Worm (Caenorhabditis elegans): ENCODE data around the gene meg-1.

The meg-1 gene

DNA sequence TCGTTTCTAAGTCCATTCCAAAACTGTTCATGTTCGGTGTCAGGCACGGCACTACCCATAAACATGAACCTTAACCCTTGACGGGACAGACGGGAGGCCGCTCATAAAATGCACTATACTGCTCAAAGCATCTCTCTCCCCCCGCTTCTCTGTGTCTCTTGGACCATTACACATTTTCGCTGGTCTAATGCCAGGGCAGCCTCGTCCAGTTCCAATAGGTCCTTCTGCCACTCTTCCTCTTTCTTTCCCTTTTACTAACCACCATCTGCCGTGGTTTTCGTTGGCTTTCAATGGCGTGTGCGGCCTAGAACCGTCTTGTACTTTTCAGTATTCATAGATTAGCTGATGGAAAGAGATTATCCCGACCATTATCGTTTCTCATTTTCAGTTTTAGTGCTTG, 18.7 kb upstream of the meg-1 start:
- TF ChIP-seq hmg-4 (GFP tag; optimal IDR thresholded peaks at IDR 0.05) (peak; percentile 87), F13C5.2 (tag; optimal IDR thresholded peaks at IDR 0.05) (peak; percentile 62), tbx-11 (GFP tag; IDR thresholded peaks at IDR 0.05) (0 out of 2 replicates have a peak, but pooled peaks have one; percentile 47), aly-1 (tag; optimal IDR thresholded peaks at IDR 0.05) (peak; percentile 62), ceh-13 (GFP tag; optimal IDR thresholded peaks at IDR 0.05) (no peak)

DNA sequence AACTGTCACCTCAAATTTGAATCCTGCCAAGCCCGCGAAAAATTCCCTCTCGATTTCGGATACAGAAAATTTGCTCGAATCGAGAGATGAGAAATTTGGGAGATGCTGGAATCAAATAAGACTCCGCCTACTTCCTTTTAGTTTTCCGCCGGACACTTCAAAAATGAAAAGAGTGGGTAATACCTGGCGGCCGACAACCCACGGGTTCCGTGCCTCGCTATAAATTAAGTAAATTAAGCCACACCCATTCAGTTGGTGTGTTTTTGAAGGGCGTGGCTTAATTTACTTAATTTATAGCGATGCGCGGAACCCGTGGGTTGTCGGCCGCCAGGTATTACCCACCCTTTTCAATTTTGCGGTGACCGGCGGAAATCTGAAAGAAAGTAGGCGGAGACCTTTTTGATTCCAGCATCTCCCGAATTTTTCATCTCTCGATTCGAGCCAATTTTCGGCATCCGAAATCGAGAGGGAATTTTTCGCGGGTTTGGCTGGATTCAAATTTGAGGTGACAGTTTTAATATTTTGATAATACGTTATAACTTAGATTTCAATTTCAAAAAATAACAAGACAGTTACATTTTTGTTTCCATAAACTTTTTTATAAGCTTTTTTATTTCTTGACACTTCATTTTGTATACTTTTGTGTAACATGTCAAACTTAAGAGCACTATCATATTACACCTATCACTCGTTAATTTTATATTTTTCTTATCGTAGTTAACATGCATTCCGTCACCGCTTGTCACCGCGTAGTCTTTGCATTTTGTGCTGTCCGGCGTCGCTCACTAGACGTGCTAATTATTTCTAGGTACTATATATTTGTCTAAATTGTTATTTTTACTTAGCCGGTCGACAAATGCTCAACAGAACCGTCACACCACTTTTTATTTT, 17.5 kb upstream of the meg-1 start:
- TF ChIP-seq aly-1 (tag; optimal IDR thresholded peaks at IDR 0.05) = no peak
- TF ChIP-seq B0310.2 (tag; optimal IDR thresholded peaks at IDR 0.05) = no peak

ce11 chrX:13945524-13945923, 16.1 kb upstream of the meg-1 start:
- TF ChIP-seq hmg-4 (GFP tag; optimal IDR thresholded peaks at IDR 0.05) = peak; percentile 69
- no peak for TF ChIP-seq ama-1 (optimal IDR thresholded peaks at IDR 0.05)
- TF ChIP-seq F13C5.2 (tag; optimal IDR thresholded peaks at IDR 0.05) = peak; percentile 70
- TF ChIP-seq pes-1 (GFP tag; IDR thresholded peaks at IDR 0.05) = peak; percentile 20; the same call in 1 of the 2 replicates

DNA sequence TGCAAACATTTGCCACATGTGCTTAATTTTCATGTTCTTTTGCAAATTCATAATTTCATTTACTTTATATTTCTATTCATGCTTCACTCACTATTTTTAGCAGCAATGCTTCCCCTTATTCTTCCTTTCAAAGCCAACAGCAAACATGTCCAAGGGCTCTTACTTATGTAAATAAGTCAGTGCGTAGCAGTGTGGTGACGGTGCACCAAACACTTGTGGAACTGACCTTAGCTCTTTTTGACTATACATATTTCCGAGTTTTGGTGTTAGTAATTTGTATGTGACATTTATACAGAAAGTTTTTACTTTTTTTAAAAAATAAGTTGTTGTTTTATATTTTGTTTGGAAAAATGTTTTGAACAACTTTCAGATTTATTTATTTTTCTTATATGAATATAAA, 15.7 kb upstream of the meg-1 start:
- no peak for TF ChIP-seq tbx-11 (GFP tag; IDR thresholded peaks at IDR 0.05)
- no peak for TF ChIP-seq aly-1 (tag; optimal IDR thresholded peaks at IDR 0.05)
- TF ChIP-seq tra-4 (tag; optimal IDR thresholded peaks at IDR 0.05) = no peak
- TF ChIP-seq ceh-36 (tag; optimal IDR thresholded peaks at IDR 0.05) = no peak
- TF ChIP-seq flt-1 (GFP tag; IDR thresholded peaks at IDR 0.05) = no peak
- no peak for TF ChIP-seq pes-1 (GFP tag; IDR thresholded peaks at IDR 0.05)
- no peak for TF ChIP-seq ceh-13 (GFP tag; optimal IDR thresholded peaks at IDR 0.05)
- no peak for TF ChIP-seq B0310.2 (tag; optimal IDR thresholded peaks at IDR 0.05)
- no peak for TF ChIP-seq scrt-1 (GFP tag; IDR thresholded peaks at IDR 0.05)
- TF ChIP-seq F13C5.2 (tag; optimal IDR thresholded peaks at IDR 0.05) = no peak
- TF ChIP-seq sea-1 (GFP tag; conservative IDR thresholded peaks at IDR 0.05) = no peak
- TF ChIP-seq ets-7 (tag; optimal IDR thresholded peaks at IDR 0.05) = no peak
- TF ChIP-seq hmg-4 (GFP tag; optimal IDR thresholded peaks at IDR 0.05) = no peak
- no peak for TF ChIP-seq hnd-1 (tag; optimal IDR thresholded peaks at IDR 0.05)
- no peak for TF ChIP-seq hmbx-1 (tag; optimal IDR thresholded peaks at IDR 0.05)
- no peak for TF ChIP-seq ama-1 (optimal IDR thresholded peaks at IDR 0.05)

ce11 chrX:13944184-13944583, 14.8 kb upstream of the meg-1 start:
- TF ChIP-seq tra-4 (tag; optimal IDR thresholded peaks at IDR 0.05) = no peak
- peak; percentile 26 for TF ChIP-seq F13C5.2 (tag; optimal IDR thresholded peaks at IDR 0.05)
- no peak for TF ChIP-seq ets-7 (tag; optimal IDR thresholded peaks at IDR 0.05)
- no peak for TF ChIP-seq sea-1 (GFP tag; conservative IDR thresholded peaks at IDR 0.05)
- no peak for TF ChIP-seq hmg-4 (GFP tag; optimal IDR thresholded peaks at IDR 0.05)

DNA sequence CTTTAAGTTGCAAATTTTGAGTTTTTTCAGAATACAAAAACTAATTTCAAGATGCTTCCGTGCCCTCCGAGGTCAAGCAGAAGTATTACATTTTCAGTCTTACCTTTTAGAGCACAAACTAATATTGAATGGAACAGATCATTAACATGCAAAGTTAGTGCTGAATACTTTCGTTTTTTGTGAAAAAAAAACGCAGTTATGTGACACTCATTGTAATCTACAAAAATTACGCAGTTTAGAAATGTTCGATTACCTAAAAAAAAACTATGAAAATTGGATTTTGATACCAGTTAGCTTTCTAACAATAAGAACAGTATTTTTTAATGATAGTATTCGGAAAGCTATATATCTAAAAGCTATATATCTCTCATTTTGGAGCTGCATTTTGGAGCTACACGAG, 12.4 kb upstream of the meg-1 start:
- TF ChIP-seq ceh-13 (GFP tag; optimal IDR thresholded peaks at IDR 0.05) (no peak), B0310.2 (tag; optimal IDR thresholded peaks at IDR 0.05) (no peak), sea-1 (GFP tag; conservative IDR thresholded peaks at IDR 0.05) (no peak), tbx-37 (GFP tag; conservative IDR thresholded peaks at IDR 0.05) (no peak), tra-4 (tag; optimal IDR thresholded peaks at IDR 0.05) (no peak), ceh-36 (tag; optimal IDR thresholded peaks at IDR 0.05) (no peak), hmg-4 (GFP tag; optimal IDR thresholded peaks at IDR 0.05) (no peak), pes-1 (GFP tag; IDR thresholded peaks at IDR 0.05) (no peak), F13C5.2 (tag; optimal IDR thresholded peaks at IDR 0.05) (no peak), ets-7 (tag; optimal IDR thresholded peaks at IDR 0.05) (no peak)

- TF ChIP-seq aly-1 (tag; optimal IDR thresholded peaks at IDR 0.05) (no peak), hmbx-1 (tag; optimal IDR thresholded peaks at IDR 0.05) (no peak), hnd-1 (tag; optimal IDR thresholded peaks at IDR 0.05) (no peak), ama-1 (optimal IDR thresholded peaks at IDR 0.05) (no peak), tra-4 (tag; optimal IDR thresholded peaks at IDR 0.05) (no peak), scrt-1 (GFP tag; IDR thresholded peaks at IDR 0.05) (no peak), ceh-13 (GFP tag; optimal IDR thresholded peaks at IDR 0.05) (no peak), F13C5.2 (tag; optimal IDR thresholded peaks at IDR 0.05) (no peak)
These were observed 11.9 kb upstream of the meg-1 start for ce11 chrX:13941296-13941695.

- TF ChIP-seq pes-1 (GFP tag; IDR thresholded peaks at IDR 0.05) (no peak), scrt-1 (GFP tag; IDR thresholded peaks at IDR 0.05) (no peak), F13C5.2 (tag; optimal IDR thresholded peaks at IDR 0.05) (no peak), B0310.2 (tag; optimal IDR thresholded peaks at IDR 0.05) (no peak)
These were observed 10.9 kb upstream of the meg-1 start for ce11 chrX:13940287-13940686.

ce11 chrX:13939388-13939787, 10.0 kb upstream of the meg-1 start:
- TF ChIP-seq ceh-13 (GFP tag; optimal IDR thresholded peaks at IDR 0.05) = no peak
- TF ChIP-seq ets-7 (tag; optimal IDR thresholded peaks at IDR 0.05) = no peak

Data from whole organism, early embryonic.